Worm (Caenorhabditis elegans) whole organism, L2 larva: ENCODE measurements around the gene F43C11.3.

ENCODE experiments used
- R02D3.7 ChIP-seq: fragments of 150-350 bp; optimal IDR thresholded peaks from 2 replicates; lab custom pipeline; 2014; ENCODE audit warnings: missing biosample characterization, missing genetic modification characterization
- Y55F3AM.14 ChIP-seq: fragments of 200-800 bp; sonication (Bioruptor generic); optimal IDR thresholded peaks from 2 replicates; lab custom pipeline; 2018; ENCODE audit warnings: mild to moderate bottlenecking, missing genetic modification characterization, missing compliant biosample characterization
- ZK546.5 ChIP-seq: sonication (generic microtip); optimal IDR thresholded peaks from 2 replicates; lab custom pipeline; 2017; ENCODE audit warnings: missing biosample characterization, missing genetic modification characterization
- aly-2 ChIP-seq: fragments of 150-350 bp; optimal IDR thresholded peaks from 2 replicates; lab custom pipeline; 2014; ENCODE audit warnings: missing biosample characterization, missing genetic modification characterization
- blmp-1 ChIP-seq: sonication (generic microtip); optimal IDR thresholded peaks from 2 replicates; lab custom pipeline; 2017; ENCODE audit warnings: missing genetic modification characterization, mild to moderate bottlenecking, missing compliant biosample characterization, antibody characterized with exemption, moderate library complexity; ENCODE audit not compliant: insufficient read depth
- ceh-16 ChIP-seq: fragments of 150-350 bp; optimal IDR thresholded peaks from 2 replicates; lab custom pipeline; 2014; ENCODE audit warnings: missing biosample characterization, missing genetic modification characterization
- crh-2 ChIP-seq: sonication (generic microtip); optimal IDR thresholded peaks from 2 replicates; lab custom pipeline; 2017; ENCODE audit warnings: missing biosample characterization, missing genetic modification characterization
- egl-27 ChIP-seq: sonication (generic microtip); optimal IDR thresholded peaks from 3 replicates; lab custom pipeline; 2017; ENCODE audit warnings: missing biosample characterization, missing genetic modification reagents, missing genetic modification characterization
- elt-1 ChIP-seq: fragments of 150-350 bp; optimal IDR thresholded peaks from 2 replicates; lab custom pipeline; 2014; ENCODE audit warnings: missing biosample characterization, missing genetic modification characterization
- elt-3 ChIP-seq: sonication (generic microtip); optimal IDR thresholded peaks from 2 replicates; lab custom pipeline; 2017; ENCODE audit warnings: missing biosample characterization, missing genetic modification characterization
- fos-1 ChIP-seq: fragments of 150-350 bp; optimal IDR thresholded peaks from 2 replicates; lab custom pipeline; 2014; ENCODE audit warnings: missing biosample characterization, missing genetic modification characterization
- lin-11 ChIP-seq: fragments of 150-350 bp; sonication (generic microtip); optimal IDR thresholded peaks from 2 replicates; lab custom pipeline; 2014; ENCODE audit warnings: missing biosample characterization, missing genetic modification characterization, inconsistent platforms, mixed read lengths
- lin-39 ChIP-seq: fragments of 150-350 bp; optimal IDR thresholded peaks from 2 replicates; lab custom pipeline; 2014; ENCODE audit warnings: missing biosample characterization, missing genetic modification reagents, missing genetic modification characterization
- mbf-1 ChIP-seq: sonication (generic microtip); optimal IDR thresholded peaks from 2 replicates; lab custom pipeline; 2017; ENCODE audit warnings: missing biosample characterization, missing genetic modification characterization
- mdl-1 ChIP-seq, 2 experiments: fragments of 150-350 bp in 1 of 2; sonication (generic microtip) in 1 of 2; optimal IDR thresholded peaks; 2 replicates each; lab custom pipeline; 2017; ENCODE audit warnings: missing biosample characterization in 2 of 2, missing genetic modification characterization in 2 of 2
- nhr-10 ChIP-seq: sonication (generic microtip); optimal IDR thresholded peaks from 2 replicates; lab custom pipeline; 2017; ENCODE audit warnings: missing biosample characterization, missing genetic modification characterization
- nhr-21 ChIP-seq: fragments of 150-350 bp; optimal IDR thresholded peaks from 2 replicates; lab custom pipeline; 2014; ENCODE audit warnings: missing biosample characterization, missing genetic modification characterization
- nhr-25 ChIP-seq: fragments of 150-350 bp; sonication (generic microtip); optimal IDR thresholded peaks from 3 replicates; lab custom pipeline; 2014; ENCODE audit warnings: missing biosample characterization, missing genetic modification characterization
- nhr-6 ChIP-seq: fragments of 150-350 bp; optimal IDR thresholded peaks from 2 replicates; lab custom pipeline; 2014; ENCODE audit warnings: missing biosample characterization, missing genetic modification characterization
- nhr-77 ChIP-seq: fragments of 150-350 bp; optimal IDR thresholded peaks from 2 replicates; lab custom pipeline; 2014; ENCODE audit warnings: missing biosample characterization, missing genetic modification characterization
- peb-1 ChIP-seq: fragments of 150-350 bp; optimal IDR thresholded peaks from 2 replicates; lab custom pipeline; 2014; ENCODE audit warnings: missing biosample characterization, missing genetic modification characterization
- sem-4 ChIP-seq: fragments of 150-350 bp; optimal IDR thresholded peaks from 2 replicates; lab custom pipeline; 2014; ENCODE audit warnings: missing biosample characterization, missing genetic modification reagents, missing genetic modification characterization
- skn-1 ChIP-seq: sonication (generic microtip); optimal IDR thresholded peaks from 2 replicates; lab custom pipeline; 2017; ENCODE audit warnings: missing biosample characterization, missing genetic modification characterization
- sma-3 ChIP-seq: sonication (generic microtip); optimal IDR thresholded peaks from 2 replicates; lab custom pipeline; 2016; ENCODE audit warnings: missing genetic modification reagents, missing genetic modification characterization, missing compliant biosample characterization
- sma-9 ChIP-seq, 2 experiments: fragments of 150-350 bp in 1 of 2; sonication (generic microtip) in 1 of 2; optimal IDR thresholded peaks; 2 replicates each; lab custom pipeline; 2014 to 2016; ENCODE audit warnings: missing genetic modification characterization in 2 of 2, mild to moderate bottlenecking in 1 of 2, missing biosample characterization in 1 of 2, missing compliant biosample characterization in 1 of 2, missing genetic modification reagents in 1 of 2, moderate library complexity in 1 of 2
- unc-39 ChIP-seq: fragments of 150-350 bp; optimal IDR thresholded peaks from 2 replicates; lab custom pipeline; 2014; ENCODE audit warnings: missing biosample characterization, missing genetic modification characterization
- unc-62 ChIP-seq: fragments of 150-350 bp; optimal IDR thresholded peaks from 2 replicates; lab custom pipeline; 2014; ENCODE audit warnings: missing biosample characterization, missing genetic modification reagents, missing genetic modification characterization
- zag-1 ChIP-seq: fragments of 150-350 bp; optimal IDR thresholded peaks from 2 replicates; lab custom pipeline; 2014; ENCODE audit warnings: missing biosample characterization, missing genetic modification characterization
- ztf-11 ChIP-seq: sonication (generic microtip); optimal IDR thresholded peaks from 2 replicates; lab custom pipeline; 2017; ENCODE audit warnings: missing biosample characterization, missing genetic modification characterization
- ztf-4 ChIP-seq: fragments of 150-350 bp; optimal IDR thresholded peaks from 2 replicates; lab custom pipeline; 2014; ENCODE audit warnings: missing biosample characterization, missing genetic modification characterization

Gene F43C11.3

DNA sequence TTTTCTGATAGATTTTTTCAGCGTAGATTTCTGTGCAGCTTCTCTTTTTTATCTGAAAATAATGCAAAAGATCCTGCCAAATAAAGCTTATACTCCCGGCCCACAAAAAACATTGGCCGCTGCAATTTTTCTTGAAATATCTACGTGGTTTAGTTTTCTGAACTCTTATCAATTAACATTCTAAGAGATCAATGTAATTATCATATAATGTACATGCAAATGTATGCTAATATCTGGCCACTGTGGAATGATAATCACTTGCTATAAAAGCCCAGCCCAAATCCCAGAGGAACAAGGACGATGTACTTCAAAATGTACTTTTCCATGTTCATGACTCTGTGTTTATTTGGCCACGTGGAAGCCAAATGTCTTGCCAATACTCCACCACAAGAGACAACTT, 1.4 kb downstream of the F43C11.3 start, which contains the start of gene F43C11.2:
F43C11.2 (plus strand) TSS at position 301 of the 400 bp plus-strand sequence.
- TF ChIP-seq elt-1, result no peak

ce11 chrII:2356795-2357194, 3.7 kb downstream of the F43C11.3 start, which contains the start of gene F43C11.1:
Gene F43C11.1, plus strand, starts transcription at chrII:2357095.
- no peak for TF ChIP-seq ZK546.5 (tag; lab: Kevin White, UChicago)
- TF ChIP-seq nhr-77 (tag; lab: Kevin White, UChicago), result no peak
- TF ChIP-seq nhr-6 (tag; lab: Kevin White, UChicago), result no peak
- TF ChIP-seq skn-1 (tag; lab: Kevin White, UChicago), result no peak
- no peak for TF ChIP-seq ztf-4 (tag; lab: Kevin White, UChicago)
- no peak for TF ChIP-seq sem-4 (tag; lab: Kevin White, UChicago)
- TF ChIP-seq lin-39 (tag; lab: Kevin White, UChicago), result no peak
- TF ChIP-seq lin-11 (tag; lab: Kevin White, UChicago), result no peak
- no peak for TF ChIP-seq sma-9 (GFP tag; optimal IDR thresholded peaks at IDR 0.05; lab: Kevin White, UChicago)
- no peak for TF ChIP-seq sma-9 (tag; optimal IDR thresholded peaks at IDR 0.05; lab: Kevin White, UChicago)
- no peak for TF ChIP-seq Y55F3AM.14 (GFP tag; lab: Kevin White, UChicago)
- no peak for TF ChIP-seq mdl-1 (tag; optimal IDR thresholded peaks at IDR 0.05; lab: Kevin White, UChicago)
- TF ChIP-seq elt-3, result no peak

ce11 chrII:2359965-2360364, 6.9 kb downstream of the F43C11.3 start, which contains the start of gene F43C11.16:
Gene F43C11.16, minus strand, starts transcription at chrII:2360065.
- no peak for TF ChIP-seq lin-39 (tag; lab: Kevin White, UChicago)
- TF ChIP-seq egl-27, result no peak
- no peak for TF ChIP-seq zag-1 (tag; lab: Kevin White, UChicago)
- TF ChIP-seq Y55F3AM.14 (GFP tag; lab: Kevin White, UChicago), result no peak
- no peak for TF ChIP-seq sma-9 (GFP tag; optimal IDR thresholded peaks at IDR 0.05; lab: Kevin White, UChicago)
- no peak for TF ChIP-seq sma-9 (tag; optimal IDR thresholded peaks at IDR 0.05; lab: Kevin White, UChicago)

ce11 chrII:2363673-2364072, 10.6 kb downstream of the F43C11.3 start, which contains the start of gene F43C11.11:
Gene F43C11.11, minus strand, starts transcription at chrII:2363773.
- TF ChIP-seq lin-39 (tag; lab: Kevin White, UChicago) (no peak), ztf-11 (tag; lab: Kevin White, UChicago) (no peak), R02D3.7 (tag; lab: Kevin White, UChicago) (no peak), elt-1 (no peak), ztf-4 (tag; lab: Kevin White, UChicago) (no peak), nhr-6 (tag; lab: Kevin White, UChicago) (no peak), nhr-77 (tag; lab: Kevin White, UChicago) (no peak), fos-1 (tag; lab: Kevin White, UChicago) (no peak)

- no peak for TF ChIP-seq lin-11 (tag; lab: Kevin White, UChicago)
- no peak for TF ChIP-seq blmp-1 (tag; lab: Kevin White, UChicago)
- TF ChIP-seq nhr-25 (tag; lab: Kevin White, UChicago), result no peak
- no peak for TF ChIP-seq aly-2 (tag; lab: Kevin White, UChicago)
- no peak for TF ChIP-seq R02D3.7 (tag; lab: Kevin White, UChicago)
- TF ChIP-seq, all 48 proteins: peak for 0
Observed at ce11 chrII:2366623-2367365, 13.7 kb downstream of the F43C11.3 start, which contains the start of the genes F43C11.12 and F16G10.5. Gene F43C11.12, minus strand, starts transcription at chrII:2366723. Gene F16G10.5, plus strand, starts transcription at chrII:2367315.

DNA sequence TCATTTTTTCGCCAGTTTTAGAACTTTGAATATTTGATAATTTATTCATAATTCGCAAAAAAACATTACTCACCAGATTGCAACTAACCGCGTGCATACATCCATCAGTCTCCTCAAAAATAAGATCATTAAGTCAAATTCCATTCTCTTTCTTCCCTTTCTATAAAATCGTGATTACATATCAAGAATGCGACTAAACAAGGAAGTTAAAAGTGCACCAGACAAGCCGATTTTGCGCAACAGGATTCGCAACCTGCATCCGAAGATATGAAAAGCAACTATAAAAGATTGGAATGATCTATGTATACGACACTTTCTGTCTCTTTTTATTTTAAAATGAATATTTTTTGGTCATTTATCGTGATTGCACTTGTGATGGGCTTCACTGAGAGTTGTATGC, 15.8 kb downstream of the F43C11.3 start, which contains the start of gene hpo-25:
hpo-25 (plus strand) TSS at position 301 of the 400 bp plus-strand sequence.
- TF ChIP-seq nhr-6 (tag; lab: Kevin White, UChicago), result no peak
- no peak for TF ChIP-seq crh-2 (tag; lab: Kevin White, UChicago)
- no peak for TF ChIP-seq nhr-21 (tag; lab: Kevin White, UChicago)
- no peak for TF ChIP-seq sma-3 (GFP tag; lab: Kevin White, UChicago)
- no peak for TF ChIP-seq unc-39 (tag; lab: Kevin White, UChicago)
- no peak for TF ChIP-seq mbf-1 (tag; lab: Kevin White, UChicago)
- no peak for TF ChIP-seq ztf-11 (tag; lab: Kevin White, UChicago)
- no peak for TF ChIP-seq nhr-10 (tag; lab: Kevin White, UChicago)
- no peak for TF ChIP-seq unc-62 (GFP tag; lab: Kevin White, UChicago)
- no peak for TF ChIP-seq peb-1 (tag; lab: Kevin White, UChicago)
- TF ChIP-seq ceh-16 (tag; lab: Kevin White, UChicago), result no peak
